Worm (Caenorhabditis elegans) whole organism, midembryonic: ENCODE measurements around the gene T19D12.2.

Experiments
- T22C8.4 ChIP-seq: fragments of 200-800 bp; sonication (Bioruptor generic); IDR thresholded peaks from 2 replicates; pipeline ENCODE4 v1.3.6; 2022; ENCODE audit warnings: missing genetic modification characterization, missing compliant biosample characterization
- cog-1 ChIP-seq: sonication (generic microtip); optimal IDR thresholded peaks from 2 replicates; lab custom pipeline; 2016; ENCODE audit warnings: missing genetic modification characterization, missing compliant biosample characterization
- flt-1 ChIP-seq: fragments of 200-800 bp; sonication (Bioruptor generic); IDR thresholded peaks from 2 replicates; pipeline ENCODE4 v1.3.6; 2022; ENCODE audit warnings: missing genetic modification characterization, missing compliant biosample characterization
- klf-2 ChIP-seq: fragments of 200-800 bp; sonication (Bioruptor generic); conservative IDR thresholded peaks from 2 replicates; pipeline ENCODE4 v1.3.6; 2022; ENCODE audit warnings: missing genetic modification reagents, missing genetic modification characterization, missing compliant biosample characterization
- med-1 ChIP-seq: sonication (generic microtip); optimal IDR thresholded peaks from 2 replicates; lab custom pipeline; 2017; ENCODE audit warnings: missing genetic modification characterization, mild to moderate bottlenecking, missing compliant biosample characterization, antibody characterized with exemption, missing genetic modification reagents; ENCODE audit not compliant: insufficient read depth
- ref-1 ChIP-seq: fragments of 200-800 bp; sonication (Bioruptor generic); conservative IDR thresholded peaks from 2 replicates; pipeline ENCODE4 v1.3.6; 2022; ENCODE audit warnings: missing genetic modification reagents, missing genetic modification characterization, missing compliant biosample characterization
- tab-1 ChIP-seq: fragments of 200-800 bp; sonication (Bioruptor generic); IDR thresholded peaks from 2 replicates; pipeline ENCODE4 v1.3.6; 2022; ENCODE audit warnings: missing genetic modification characterization, missing compliant biosample characterization
- ztf-23 ChIP-seq: fragments of 200-800 bp; sonication (Bioruptor generic); IDR thresholded peaks from 2 replicates; pipeline ENCODE4 v1.3.6; 2022; ENCODE audit warnings: missing genetic modification reagents, missing genetic modification characterization, missing compliant biosample characterization

DNA sequence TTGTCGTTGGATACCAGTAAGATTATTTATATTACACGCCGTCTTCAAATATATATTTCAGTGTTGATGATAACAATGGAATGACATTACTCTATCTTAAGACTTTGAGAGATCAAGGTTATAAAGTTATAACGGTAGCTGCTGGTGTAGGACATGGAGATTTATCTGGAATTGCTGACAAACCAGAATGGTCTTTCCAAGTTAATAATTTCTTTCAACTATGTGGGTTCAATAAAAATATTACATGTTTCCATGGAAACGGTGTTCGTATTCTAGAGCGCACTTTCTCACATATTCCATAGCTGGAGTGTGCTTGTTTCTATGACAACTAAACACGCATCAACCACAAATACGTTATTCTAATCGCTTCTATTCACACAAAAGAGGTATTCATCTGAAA is 18.6 kb downstream of the T19D12.2 start, which contains the start of gene ift-74:
- no peak for TF ChIP-seq med-1
- TF ChIP-seq cog-1 (tag; lab: Kevin White, UChicago): no peak
- TF ChIP-seq ref-1: no peak
- TF ChIP-seq T22C8.4 (GFP tag; lab: Robert Waterston, UW): no peak
- no peak for TF ChIP-seq tab-1
- no peak for TF ChIP-seq ztf-23
- TF ChIP-seq flt-1 (GFP tag; lab: Robert Waterston, UW): no peak
- no peak for TF ChIP-seq klf-2 (GFP tag; lab: Robert Waterston, UW)
